Worm (Caenorhabditis elegans) whole organism, L2 larva: ENCODE measurements around the gene K12H6.6.

Source experiments
- F13H6.1 ChIP-seq: sonication (generic microtip); optimal IDR thresholded peaks from 2 replicates; lab custom pipeline; 2016; ENCODE audit warnings: missing genetic modification characterization, missing compliant biosample characterization
- R02D3.7 ChIP-seq: fragments of 150-350 bp; optimal IDR thresholded peaks from 2 replicates; lab custom pipeline; 2014; ENCODE audit warnings: missing biosample characterization, missing genetic modification characterization
- Y55F3AM.14 ChIP-seq: fragments of 200-800 bp; sonication (Bioruptor generic); optimal IDR thresholded peaks from 2 replicates; lab custom pipeline; 2018; ENCODE audit warnings: mild to moderate bottlenecking, missing genetic modification characterization, missing compliant biosample characterization
- ZK546.5 ChIP-seq: sonication (generic microtip); optimal IDR thresholded peaks from 2 replicates; lab custom pipeline; 2017; ENCODE audit warnings: missing biosample characterization, missing genetic modification characterization
- alr-1 ChIP-seq: fragments of 150-350 bp; optimal IDR thresholded peaks from 2 replicates; lab custom pipeline; 2014; ENCODE audit warnings: missing biosample characterization, missing genetic modification characterization
- aly-2 ChIP-seq: fragments of 150-350 bp; optimal IDR thresholded peaks from 2 replicates; lab custom pipeline; 2014; ENCODE audit warnings: missing biosample characterization, missing genetic modification characterization
- ama-1 ChIP-seq: fragments of 150-350 bp; optimal IDR thresholded peaks from 2 replicates; lab custom pipeline; 2018; ENCODE audit warnings: inconsistent platforms
- blmp-1 ChIP-seq: sonication (generic microtip); optimal IDR thresholded peaks from 2 replicates; lab custom pipeline; 2017; ENCODE audit warnings: missing genetic modification characterization, mild to moderate bottlenecking, missing compliant biosample characterization, antibody characterized with exemption, moderate library complexity; ENCODE audit not compliant: insufficient read depth
- ceh-82 ChIP-seq: fragments of 150-350 bp; optimal IDR thresholded peaks from 2 replicates; lab custom pipeline; 2014; ENCODE audit warnings: missing biosample characterization, missing genetic modification characterization
- egl-27 ChIP-seq: sonication (generic microtip); optimal IDR thresholded peaks from 3 replicates; lab custom pipeline; 2017; ENCODE audit warnings: missing biosample characterization, missing genetic modification reagents, missing genetic modification characterization
- elt-1 ChIP-seq: fragments of 150-350 bp; optimal IDR thresholded peaks from 2 replicates; lab custom pipeline; 2014; ENCODE audit warnings: missing biosample characterization, missing genetic modification characterization
- fos-1 ChIP-seq: fragments of 150-350 bp; optimal IDR thresholded peaks from 2 replicates; lab custom pipeline; 2014; ENCODE audit warnings: missing biosample characterization, missing genetic modification characterization
- gmeb-1 ChIP-seq: fragments of 150-350 bp; optimal IDR thresholded peaks from 2 replicates; lab custom pipeline; 2014; ENCODE audit warnings: missing biosample characterization, missing genetic modification characterization
- lin-11 ChIP-seq: fragments of 150-350 bp; sonication (generic microtip); optimal IDR thresholded peaks from 2 replicates; lab custom pipeline; 2014; ENCODE audit warnings: missing biosample characterization, missing genetic modification characterization, inconsistent platforms, mixed read lengths
- lin-13 ChIP-seq: fragments of 150-350 bp; optimal IDR thresholded peaks from 2 replicates; lab custom pipeline; 2014; ENCODE audit warnings: missing biosample characterization, missing genetic modification reagents, missing genetic modification characterization
- lin-39 ChIP-seq: fragments of 150-350 bp; optimal IDR thresholded peaks from 2 replicates; lab custom pipeline; 2014; ENCODE audit warnings: missing biosample characterization, missing genetic modification reagents, missing genetic modification characterization
- mab-5 ChIP-seq: fragments of 150-350 bp; optimal IDR thresholded peaks from 2 replicates; lab custom pipeline; 2014; ENCODE audit warnings: missing biosample characterization, missing genetic modification characterization
- mbf-1 ChIP-seq: sonication (generic microtip); optimal IDR thresholded peaks from 2 replicates; lab custom pipeline; 2017; ENCODE audit warnings: missing biosample characterization, missing genetic modification characterization
- mdl-1 ChIP-seq, 2 experiments: fragments of 150-350 bp in 1 of 2; sonication (generic microtip) in 1 of 2; optimal IDR thresholded peaks; 2 replicates each; lab custom pipeline; 2017; ENCODE audit warnings: missing biosample characterization in 2 of 2, missing genetic modification characterization in 2 of 2
- nhr-11 ChIP-seq: fragments of 150-350 bp; optimal IDR thresholded peaks from 2 replicates; lab custom pipeline; 2014; ENCODE audit warnings: missing biosample characterization, missing genetic modification characterization
- nhr-129 ChIP-seq: fragments of 150-350 bp; optimal IDR thresholded peaks from 2 replicates; lab custom pipeline; 2014; ENCODE audit warnings: missing biosample characterization, missing genetic modification characterization
- nhr-21 ChIP-seq: fragments of 150-350 bp; optimal IDR thresholded peaks from 2 replicates; lab custom pipeline; 2014; ENCODE audit warnings: missing biosample characterization, missing genetic modification characterization
- nhr-237 ChIP-seq: fragments of 150-350 bp; optimal IDR thresholded peaks from 2 replicates; lab custom pipeline; 2014; ENCODE audit warnings: missing biosample characterization, missing genetic modification characterization
- nhr-25 ChIP-seq: fragments of 150-350 bp; sonication (generic microtip); optimal IDR thresholded peaks from 3 replicates; lab custom pipeline; 2014; ENCODE audit warnings: missing biosample characterization, missing genetic modification characterization
- peb-1 ChIP-seq: fragments of 150-350 bp; optimal IDR thresholded peaks from 2 replicates; lab custom pipeline; 2014; ENCODE audit warnings: missing biosample characterization, missing genetic modification characterization
- skn-1 ChIP-seq: sonication (generic microtip); optimal IDR thresholded peaks from 2 replicates; lab custom pipeline; 2017; ENCODE audit warnings: missing biosample characterization, missing genetic modification characterization
- sma-3 ChIP-seq: sonication (generic microtip); optimal IDR thresholded peaks from 2 replicates; lab custom pipeline; 2016; ENCODE audit warnings: missing genetic modification reagents, missing genetic modification characterization, missing compliant biosample characterization
- sma-9 ChIP-seq, 2 experiments: fragments of 150-350 bp in 1 of 2; sonication (generic microtip) in 1 of 2; optimal IDR thresholded peaks; 2 replicates each; lab custom pipeline; 2014 to 2016; ENCODE audit warnings: missing genetic modification characterization in 2 of 2, mild to moderate bottlenecking in 1 of 2, missing biosample characterization in 1 of 2, missing compliant biosample characterization in 1 of 2, missing genetic modification reagents in 1 of 2, moderate library complexity in 1 of 2
- snpc-4 ChIP-seq: fragments of 150-350 bp; optimal IDR thresholded peaks from 2 replicates; lab custom pipeline; 2014; ENCODE audit warnings: missing biosample characterization, missing genetic modification characterization
- unc-39 ChIP-seq: fragments of 150-350 bp; optimal IDR thresholded peaks from 2 replicates; lab custom pipeline; 2014; ENCODE audit warnings: missing biosample characterization, missing genetic modification characterization
- unc-55 ChIP-seq: fragments of 150-350 bp; sonication (generic microtip); optimal IDR thresholded peaks from 3 replicates; lab custom pipeline; 2014; ENCODE audit warnings: missing biosample characterization, missing genetic modification reagents, missing genetic modification characterization
- ztf-1 ChIP-seq: fragments of 200-800 bp; sonication (Bioruptor generic); conservative IDR thresholded peaks from 2 replicates; pipeline ENCODE4 v1.3.6; 2022; ENCODE audit warnings: missing genetic modification characterization, missing compliant biosample characterization
- ztf-11 ChIP-seq: sonication (generic microtip); optimal IDR thresholded peaks from 2 replicates; lab custom pipeline; 2017; ENCODE audit warnings: missing biosample characterization, missing genetic modification characterization

The K12H6.6 gene

DNA sequence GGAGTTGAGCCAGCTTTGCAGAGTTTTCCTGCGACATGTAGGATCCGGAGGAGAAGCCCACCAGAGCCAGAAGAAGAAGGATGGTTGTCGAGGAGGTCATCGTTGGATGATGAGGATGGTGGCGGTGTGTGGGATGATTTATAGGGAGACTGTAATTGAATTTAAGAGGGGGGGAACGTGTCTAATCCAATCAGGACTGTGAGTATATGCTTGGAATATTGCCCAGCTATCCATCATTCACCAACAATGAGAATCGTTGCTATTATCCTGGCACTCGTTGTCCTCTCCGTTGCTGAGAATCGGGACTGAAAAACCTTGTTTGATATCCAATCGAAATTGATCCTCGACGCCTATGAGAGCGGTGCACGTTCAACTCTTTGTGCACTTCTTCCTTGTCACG is 5.0 kb downstream of the K12H6.6 start, which contains the start of gene K12H6.5:
Gene K12H6.5 (minus strand): TSS at position 101 of the 400 bp plus-strand sequence.
- no peak for TF ChIP-seq blmp-1 (tag; lab: Kevin White, UChicago)
- no peak for TF ChIP-seq nhr-237 (tag; lab: Kevin White, UChicago)
- TF ChIP-seq elt-1 (tag; lab: Kevin White, UChicago), result no peak
- no peak for TF ChIP-seq mab-5 (tag; lab: Kevin White, UChicago)
- no peak for TF ChIP-seq skn-1 (tag; lab: Kevin White, UChicago)
- no peak for TF ChIP-seq egl-27 (tag; lab: Kevin White, UChicago)
- no peak for TF ChIP-seq snpc-4
- TF ChIP-seq lin-13, result no peak
- no peak for TF ChIP-seq lin-11 (tag; lab: Kevin White, UChicago)
- TF ChIP-seq nhr-21 (tag; lab: Kevin White, UChicago), result no peak
- no peak for TF ChIP-seq peb-1 (tag; lab: Kevin White, UChicago)
- TF ChIP-seq mdl-1 (tag; optimal IDR thresholded peaks at IDR 0.05; lab: Kevin White, UChicago), result no peak

DNA sequence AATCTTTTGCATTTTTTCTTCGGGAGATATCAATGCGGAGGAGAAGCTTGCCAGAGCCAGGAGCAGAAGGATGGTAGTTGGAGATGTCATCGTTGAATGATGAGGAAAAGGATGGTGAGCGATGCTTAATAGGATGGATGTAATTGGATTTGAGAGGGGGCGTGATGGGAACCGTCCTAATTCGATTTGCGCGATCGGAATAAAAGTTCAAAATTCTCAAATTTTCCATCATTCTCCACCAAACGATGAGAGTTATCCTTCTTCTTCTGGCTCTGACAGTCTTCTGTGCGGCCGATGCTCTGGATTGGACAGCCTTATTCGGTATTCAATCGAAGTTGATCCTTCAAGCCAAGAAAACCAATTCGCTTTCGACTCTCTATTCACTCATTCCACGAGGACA is 6.9 kb downstream of the K12H6.6 start, which contains the start of the genes K12H6.4 and K12H6.9:
Gene K12H6.4 (minus strand): TSS at position 101 of the 400 bp plus-strand sequence.
Gene K12H6.9 (plus strand): TSS at position 236 of the 400 bp plus-strand sequence.
- TF ChIP-seq snpc-4 (no peak), mbf-1 (tag; lab: Kevin White, UChicago) (no peak), F13H6.1 (tag; lab: Kevin White, UChicago) (no peak)
- TF ChIP-seq, all 48 proteins: peak for 0

DNA sequence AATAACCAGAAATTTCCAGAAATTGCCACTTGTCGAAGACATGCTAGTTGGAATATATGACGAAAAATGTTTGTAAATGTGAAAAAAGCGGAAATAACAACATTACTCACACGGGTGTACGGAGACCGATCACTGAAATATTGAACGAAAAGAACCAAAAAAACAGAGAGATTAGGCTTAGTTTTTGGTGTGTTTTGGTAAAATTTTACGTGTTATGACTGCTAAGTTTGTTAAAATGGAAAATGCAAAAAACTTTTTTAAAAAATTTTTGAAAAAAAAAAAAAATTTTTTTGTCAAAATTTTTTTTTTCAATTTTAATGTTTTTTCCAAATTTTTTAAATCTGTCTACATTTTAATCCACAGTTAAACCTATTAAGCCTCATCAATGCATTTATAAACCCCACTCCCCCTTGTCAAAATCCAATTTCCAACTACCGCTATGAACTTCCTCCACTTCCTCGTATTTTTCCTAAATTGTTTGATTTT is 8.6 kb downstream of the K12H6.6 start, which contains the start of the genes fut-4 and K12H6.10:
Gene fut-4 (minus strand): TSS at position 101 of the 486 bp plus-strand sequence.
Gene K12H6.10 (plus strand): TSS at position 436 of the 486 bp plus-strand sequence.
- TF ChIP-seq ztf-1 (GFP tag; lab: Robert Waterston, UW) (no peak), sma-3 (GFP tag; lab: Kevin White, UChicago) (no peak), aly-2 (no peak), fos-1 (tag; lab: Kevin White, UChicago) (no peak), egl-27 (tag; lab: Kevin White, UChicago) (no peak), nhr-11 (no peak), F13H6.1 (tag; lab: Kevin White, UChicago) (no peak)
- TF ChIP-seq, all 48 proteins: peak for 0

DNA sequence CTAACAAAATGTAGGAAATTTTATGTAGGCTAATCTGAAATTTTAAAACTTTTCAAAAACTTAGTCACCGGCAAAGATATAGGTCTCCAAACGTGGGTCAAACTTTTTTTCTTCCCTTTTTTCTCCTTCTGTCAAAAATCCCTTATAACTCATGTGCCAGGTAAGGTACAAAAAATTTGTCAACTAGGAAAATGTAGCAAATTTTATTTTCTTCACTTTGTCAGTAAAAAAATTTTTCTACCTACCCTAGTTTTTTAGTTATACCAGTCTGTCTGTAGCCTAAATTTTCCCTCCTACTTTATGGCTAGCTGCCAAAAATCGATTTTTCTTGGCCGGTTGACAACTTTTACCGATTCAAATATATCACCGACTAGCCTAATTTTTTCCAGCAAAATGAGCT is 14.4 kb downstream of the K12H6.6 start, which contains the start of gene set-13:
Gene set-13 (plus strand): TSS at position 301 of the 400 bp plus-strand sequence.
- TF ChIP-seq unc-39 (tag; lab: Kevin White, UChicago) (no peak), Y55F3AM.14 (GFP tag; lab: Kevin White, UChicago) (no peak), ceh-82 (tag; lab: Kevin White, UChicago) (no peak), ama-1 (no peak), mbf-1 (tag; lab: Kevin White, UChicago) (no peak), R02D3.7 (tag; lab: Kevin White, UChicago) (no peak), nhr-25 (tag; lab: Kevin White, UChicago) (no peak)

DNA sequence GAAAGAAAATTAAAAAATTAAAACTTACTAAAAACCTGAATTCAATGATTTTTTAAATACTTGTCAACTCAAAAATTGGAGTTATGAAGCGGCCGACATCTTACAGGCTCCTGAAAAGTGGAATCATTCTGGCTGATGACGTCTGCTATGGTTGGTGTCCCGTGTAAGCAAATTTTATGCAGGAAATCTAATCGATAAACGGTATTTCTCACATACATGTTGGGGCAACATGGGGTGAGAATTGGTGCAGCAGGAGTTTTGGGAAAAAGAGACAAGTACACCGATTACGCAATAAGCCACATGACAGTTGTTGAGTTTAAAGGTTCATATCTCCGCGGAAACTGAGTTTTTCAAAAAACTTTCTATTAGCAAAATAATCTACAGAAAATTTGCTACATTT is 15.6 kb downstream of the K12H6.6 start, which contains the start of gene K12H6.2:
Gene K12H6.2 (minus strand): TSS at position 101 of the 400 bp plus-strand sequence.
- TF ChIP-seq ztf-11 (tag; lab: Kevin White, UChicago), result no peak
- no peak for TF ChIP-seq alr-1 (tag; lab: Kevin White, UChicago)
- no peak for TF ChIP-seq R02D3.7 (tag; lab: Kevin White, UChicago)
- no peak for TF ChIP-seq lin-39
- no peak for TF ChIP-seq Y55F3AM.14 (GFP tag; lab: Kevin White, UChicago)
- no peak for TF ChIP-seq ZK546.5 (tag; lab: Kevin White, UChicago)
- no peak for TF ChIP-seq gmeb-1 (tag; lab: Kevin White, UChicago)
- no peak for TF ChIP-seq sma-9 (GFP tag; optimal IDR thresholded peaks at IDR 0.05; lab: Kevin White, UChicago)
- no peak for TF ChIP-seq sma-9 (tag; optimal IDR thresholded peaks at IDR 0.05; lab: Kevin White, UChicago)
- no peak for TF ChIP-seq lin-11 (tag; lab: Kevin White, UChicago)
- no peak for TF ChIP-seq nhr-129 (tag; lab: Kevin White, UChicago)
- no peak for TF ChIP-seq unc-55 (GFP tag; lab: Kevin White, UChicago)
